Worm (Caenorhabditis elegans) whole organism, mixed stage, embryonic: ENCODE results near the gene nlp-32.
A peak's percentile ranks its signal among the peaks of the same experiment; 100 is the strongest.

ENCODE experiments used
- M03D4.4 ChIP-seq: sonication (generic microtip); optimal IDR thresholded peaks from 2 replicates; lab custom pipeline; 2017; ENCODE audit warnings: mild to moderate bottlenecking, missing genetic modification characterization, missing compliant biosample characterization
- bed-3 ChIP-seq: fragments of 200-800 bp; sonication (Bioruptor generic); optimal IDR thresholded peaks from 3 replicates; lab custom pipeline; 2018; ENCODE audit warnings: mild to moderate bottlenecking, missing genetic modification characterization, moderate library complexity, missing compliant biosample characterization
- blmp-1 ChIP-seq: fragments of 150-350 bp; optimal IDR thresholded peaks from 2 replicates; lab custom pipeline; 2014; ENCODE audit warnings: missing biosample characterization, missing genetic modification characterization
- ceh-39 ChIP-seq: fragments of 150-350 bp; optimal IDR thresholded peaks from 2 replicates; lab custom pipeline; 2014; ENCODE audit warnings: missing biosample characterization, missing genetic modification characterization
- ceh-43 ChIP-seq: fragments of 200-800 bp; sonication (Bioruptor generic); optimal IDR thresholded peaks from 2 replicates; lab custom pipeline; 2018; ENCODE audit warnings: mild to moderate bottlenecking, missing genetic modification characterization, moderate library complexity, missing compliant biosample characterization
- ceh-83 ChIP-seq: fragments of 200-800 bp; sonication (Bioruptor generic); optimal IDR thresholded peaks from 2 replicates; lab custom pipeline; 2018; ENCODE audit warnings: mild to moderate bottlenecking, missing genetic modification characterization, missing compliant biosample characterization
- ces-1 ChIP-seq: fragments of 150-350 bp; optimal IDR thresholded peaks from 2 replicates; lab custom pipeline; 2014; ENCODE audit warnings: missing biosample characterization, missing genetic modification reagents, missing genetic modification characterization
- cnd-1 ChIP-seq: fragments of 200-800 bp; sonication (Bioruptor generic); optimal IDR thresholded peaks from 2 replicates; lab custom pipeline; 2018; ENCODE audit warnings: mild to moderate bottlenecking, missing genetic modification characterization, missing compliant biosample characterization
- drap-1 ChIP-seq: fragments of 200-800 bp; sonication (Bioruptor generic); optimal IDR thresholded peaks from 3 replicates; lab custom pipeline; 2018; ENCODE audit warnings: mild to moderate bottlenecking, missing genetic modification characterization, missing compliant biosample characterization
- elt-1 ChIP-seq: sonication (generic microtip); optimal IDR thresholded peaks from 2 replicates; lab custom pipeline; 2017; ENCODE audit warnings: missing genetic modification characterization, mild to moderate bottlenecking, missing compliant biosample characterization, antibody characterized with exemption, moderate library complexity, borderline replicate concordance; ENCODE audit not compliant: insufficient read depth
- elt-3 ChIP-seq: fragments of 150-350 bp; optimal IDR thresholded peaks from 2 replicates; lab custom pipeline; 2014; ENCODE audit warnings: missing biosample characterization, missing genetic modification characterization
- flh-1 ChIP-seq: fragments of 200-800 bp; sonication (Bioruptor generic); optimal IDR thresholded peaks from 2 replicates; lab custom pipeline; 2018; ENCODE audit warnings: mild to moderate bottlenecking, missing genetic modification characterization, moderate library complexity, missing compliant biosample characterization
- ham-2 ChIP-seq: fragments of 200-800 bp; sonication (Bioruptor generic); optimal IDR thresholded peaks from 2 replicates; lab custom pipeline; 2018; ENCODE audit warnings: mild to moderate bottlenecking, missing genetic modification characterization, missing compliant biosample characterization
- hlh-1 ChIP-seq: fragments of 150-350 bp; optimal IDR thresholded peaks from 2 replicates; lab custom pipeline; 2014; ENCODE audit warnings: missing biosample characterization, missing genetic modification reagents, missing genetic modification characterization
- lin-13 ChIP-seq: fragments of 150-350 bp; optimal IDR thresholded peaks from 2 replicates; lab custom pipeline; 2014; ENCODE audit warnings: missing biosample characterization, missing genetic modification characterization
- lin-32 ChIP-seq: fragments of 200-800 bp; sonication (Bioruptor generic); optimal IDR thresholded peaks from 2 replicates; lab custom pipeline; 2018; ENCODE audit warnings: mild to moderate bottlenecking, missing genetic modification characterization, missing compliant biosample characterization
- lsy-2 ChIP-seq: fragments of 150-350 bp; optimal IDR thresholded peaks from 2 replicates; lab custom pipeline; 2014; ENCODE audit warnings: missing biosample characterization, missing genetic modification characterization
- mab-5 ChIP-seq: fragments of 150-350 bp; optimal IDR thresholded peaks from 2 replicates; lab custom pipeline; 2014; ENCODE audit warnings: missing biosample characterization, missing genetic modification characterization
- mep-1 ChIP-seq: fragments of 150-350 bp; optimal IDR thresholded peaks from 2 replicates; lab custom pipeline; 2017; ENCODE audit warnings: missing biosample characterization, missing genetic modification reagents, missing genetic modification characterization, inconsistent platforms
- mls-2 ChIP-seq: sonication (generic microtip); optimal IDR thresholded peaks from 2 replicates; lab custom pipeline; 2016; ENCODE audit warnings: mild to moderate bottlenecking, missing genetic modification characterization, moderate library complexity, missing compliant biosample characterization
- nhr-12 ChIP-seq: fragments of 150-350 bp; optimal IDR thresholded peaks from 2 replicates; lab custom pipeline; 2014; ENCODE audit warnings: missing biosample characterization, missing genetic modification characterization
- nhr-2 ChIP-seq: fragments of 150-350 bp; optimal IDR thresholded peaks from 2 replicates; lab custom pipeline; 2014; ENCODE audit warnings: missing biosample characterization, missing genetic modification characterization
- nhr-237 ChIP-seq: fragments of 150-350 bp; optimal IDR thresholded peaks from 2 replicates; lab custom pipeline; 2014; ENCODE audit warnings: missing biosample characterization, missing genetic modification characterization
- nhr-28 ChIP-seq: fragments of 150-350 bp; optimal IDR thresholded peaks from 2 replicates; lab custom pipeline; 2014; ENCODE audit warnings: missing biosample characterization, missing genetic modification characterization
- nhr-76 ChIP-seq: sonication (generic microtip); optimal IDR thresholded peaks from 2 replicates; lab custom pipeline; 2017; ENCODE audit warnings: missing biosample characterization, missing genetic modification characterization
- pha-4 ChIP-seq: fragments of 150-350 bp; optimal IDR thresholded peaks from 2 replicates; lab custom pipeline; 2018; ENCODE audit warnings: missing biosample characterization, missing genetic modification reagents, missing genetic modification characterization
- sem-2 ChIP-seq: fragments of 200-800 bp; sonication (Bioruptor generic); optimal IDR thresholded peaks from 2 replicates; lab custom pipeline; 2018; ENCODE audit warnings: mild to moderate bottlenecking, missing genetic modification characterization, missing compliant biosample characterization
- snpc-4 ChIP-seq: fragments of 150-350 bp; optimal IDR thresholded peaks from 2 replicates; lab custom pipeline; 2014; ENCODE audit warnings: missing biosample characterization, missing genetic modification characterization
- sptf-1 ChIP-seq: sonication (generic microtip); optimal IDR thresholded peaks from 2 replicates; lab custom pipeline; 2017; ENCODE audit warnings: mild to moderate bottlenecking, missing genetic modification characterization, moderate library complexity, missing compliant biosample characterization
- tbx-8 ChIP-seq: fragments of 200-800 bp; sonication (Bioruptor generic); optimal IDR thresholded peaks from 2 replicates; lab custom pipeline; 2018; ENCODE audit warnings: mild to moderate bottlenecking, missing genetic modification characterization, moderate library complexity, missing compliant biosample characterization
- unc-120 ChIP-seq: sonication (generic microtip); optimal IDR thresholded peaks from 2 replicates; lab custom pipeline; 2017; ENCODE audit warnings: missing genetic modification characterization, missing compliant biosample characterization; ENCODE audit not compliant: poor library complexity, severe bottlenecking
- unc-39 ChIP-seq: fragments of 150-350 bp; optimal IDR thresholded peaks from 2 replicates; lab custom pipeline; 2014; ENCODE audit warnings: missing biosample characterization, missing genetic modification characterization
- unc-62 ChIP-seq: fragments of 150-350 bp; optimal IDR thresholded peaks from 2 replicates; lab custom pipeline; 2014; ENCODE audit warnings: missing biosample characterization, missing genetic modification reagents, missing genetic modification characterization
- zip-8 ChIP-seq: fragments of 150-350 bp; optimal IDR thresholded peaks from 2 replicates; lab custom pipeline; 2014; ENCODE audit warnings: missing biosample characterization, missing genetic modification characterization
- ztf-11 ChIP-seq: fragments of 150-350 bp; optimal IDR thresholded peaks from 2 replicates; lab custom pipeline; 2014; ENCODE audit warnings: missing biosample characterization, missing genetic modification characterization

Gene nlp-32

DNA sequence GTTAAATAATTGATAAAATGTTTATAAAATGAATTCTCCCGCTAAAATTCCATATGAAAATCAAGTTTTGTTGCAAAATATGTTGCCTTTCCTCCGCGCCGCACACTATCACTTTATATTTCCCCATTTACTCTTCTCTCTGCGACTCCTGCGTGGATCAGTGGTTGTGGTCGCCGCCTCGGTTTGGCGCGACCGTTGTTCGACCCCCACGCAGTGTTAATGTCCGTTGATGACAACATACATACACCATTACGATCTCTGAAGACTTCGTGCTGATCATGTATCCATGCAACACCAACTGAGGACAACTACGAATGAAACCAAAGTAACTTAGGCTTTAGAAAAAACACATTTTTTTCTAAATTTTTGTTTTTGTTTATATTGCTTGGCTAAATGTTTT, 16.2 kb upstream of the nlp-32 start:
- TF ChIP-seq ceh-83 (GFP tag; lab: Kevin White, UChicago) (peak; percentile 94), bed-3 (peak; percentile 81), nhr-28 (peak; percentile 38), ztf-11 (no peak), sem-2 (GFP tag; lab: Kevin White, UChicago) (peak; percentile 71), unc-120 (tag; lab: Kevin White, UChicago) (peak; percentile 94), mab-5 (no peak), pha-4 (tag; lab: Kevin White, UChicago) (peak; percentile 87), unc-39 (tag; lab: Kevin White, UChicago) (no peak), drap-1 (peak; percentile 90), unc-62 (peak; percentile 47), tbx-8 (GFP tag; lab: Kevin White, UChicago) (peak; percentile 48), ceh-39 (tag; lab: Kevin White, UChicago) (no peak), sptf-1 (tag; lab: Kevin White, UChicago) (peak; percentile 95), hlh-1 (tag; lab: Kevin White, UChicago) (no peak), lin-32 (GFP tag; lab: Kevin White, UChicago) (peak; percentile 87), elt-3 (tag; lab: Kevin White, UChicago) (no peak), lin-13 (tag; lab: Kevin White, UChicago) (peak; percentile 59), elt-1 (tag; lab: Kevin White, UChicago) (no peak), blmp-1 (no peak), flh-1 (GFP tag; lab: Kevin White, UChicago) (peak; percentile 63), ham-2 (GFP tag; lab: Kevin White, UChicago) (peak; percentile 72), cnd-1 (tag; lab: Kevin White, UChicago) (peak; percentile 91), lsy-2 (tag; lab: Kevin White, UChicago) (no peak), zip-8 (tag; lab: Kevin White, UChicago) (no peak), nhr-237 (tag; lab: Kevin White, UChicago) (peak; percentile 53), mep-1 (tag; lab: Kevin White, UChicago) (peak; percentile 59), M03D4.4 (tag; lab: Kevin White, UChicago) (peak; percentile 88), nhr-76 (peak; percentile 24), snpc-4 (tag; lab: Kevin White, UChicago) (no peak), nhr-2 (tag; lab: Kevin White, UChicago) (no peak), nhr-12 (tag; lab: Kevin White, UChicago) (no peak), ces-1 (no peak), ceh-43 (GFP tag; lab: Kevin White, UChicago) (peak; percentile 83), mls-2 (peak; percentile 91)

DNA sequence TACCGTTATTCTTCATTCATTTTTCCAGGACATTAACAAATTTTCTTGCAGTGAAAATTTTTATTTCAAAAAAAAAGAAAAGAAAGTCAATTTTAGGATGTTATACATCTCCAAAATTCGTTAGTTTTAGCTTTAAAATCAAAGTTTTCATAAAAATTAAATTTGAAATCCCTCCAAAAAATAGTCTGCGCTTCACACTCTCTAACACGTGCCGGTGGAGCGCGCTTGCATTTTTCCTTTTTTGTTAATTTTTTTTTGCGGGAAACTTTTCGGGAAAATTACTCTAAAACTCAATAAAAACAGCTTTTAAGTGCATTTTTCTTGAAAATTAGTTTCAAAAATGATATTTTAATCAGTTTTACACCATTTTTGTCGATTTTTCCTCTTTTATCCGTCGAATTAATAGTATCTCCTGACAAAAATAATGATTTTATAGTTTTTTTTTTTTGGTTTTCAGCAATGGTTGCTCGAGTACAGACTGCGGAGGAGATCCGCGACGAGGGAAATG, 4.8 kb upstream of the nlp-32 start, which contains the start of gene unc-45:
unc-45 (plus strand) TSS at position 458 of the 508 bp plus-strand sequence.
- TF ChIP-seq lsy-2 (tag; lab: Kevin White, UChicago) (peak; percentile 28), ces-1 (peak; percentile 38), mls-2 (no peak)

DNA sequence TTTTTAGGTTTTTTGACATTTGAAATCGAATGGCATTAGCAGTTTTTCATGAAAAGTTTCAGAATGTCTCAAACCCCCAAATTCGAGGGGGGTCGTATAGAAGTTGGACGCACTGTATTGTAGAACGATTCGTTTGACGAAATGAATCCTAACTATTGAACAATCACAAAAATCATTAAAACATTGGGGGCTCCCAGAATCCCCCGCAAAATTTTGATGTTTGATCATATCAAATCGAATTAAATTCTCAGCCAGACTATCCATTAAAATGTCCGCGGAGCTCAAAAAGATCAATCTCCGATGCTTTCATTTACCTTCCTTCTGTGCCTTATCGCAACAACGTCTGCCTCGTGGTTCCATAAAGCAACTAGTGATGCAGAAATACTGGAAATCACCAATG, 2.1 kb upstream of the nlp-32 start, which contains the start of gene F30H5.5:
F30H5.5 (plus strand) TSS at position 301 of the 400 bp plus-strand sequence.
- TF ChIP-seq mls-2 (no peak), ceh-43 (GFP tag; lab: Kevin White, UChicago) (no peak), unc-120 (tag; lab: Kevin White, UChicago) (no peak), ceh-39 (tag; lab: Kevin White, UChicago) (no peak), nhr-237 (tag; lab: Kevin White, UChicago) (no peak), pha-4 (tag; lab: Kevin White, UChicago) (no peak), lin-32 (GFP tag; lab: Kevin White, UChicago) (no peak), ces-1 (no peak), unc-39 (tag; lab: Kevin White, UChicago) (no peak), lsy-2 (tag; lab: Kevin White, UChicago) (no peak), sptf-1 (tag; lab: Kevin White, UChicago) (no peak), elt-3 (tag; lab: Kevin White, UChicago) (no peak), nhr-12 (tag; lab: Kevin White, UChicago) (no peak), zip-8 (tag; lab: Kevin White, UChicago) (no peak), drap-1 (no peak), M03D4.4 (tag; lab: Kevin White, UChicago) (no peak), nhr-2 (tag; lab: Kevin White, UChicago) (no peak), elt-1 (tag; lab: Kevin White, UChicago) (no peak)
- TF ChIP-seq, all 35 proteins: peak for 0
